Worm (Caenorhabditis elegans) whole organism, mixed stage, embryonic: Measurements from ENCODE around the gene mrpl-49.

Experiments
- M03D4.4 ChIP-seq: sonication (generic microtip); optimal IDR thresholded peaks from 2 replicates; lab custom pipeline; 2017; ENCODE audit warnings: mild to moderate bottlenecking, missing genetic modification characterization, missing compliant biosample characterization
- bed-3 ChIP-seq: fragments of 200-800 bp; sonication (Bioruptor generic); optimal IDR thresholded peaks from 3 replicates; lab custom pipeline; 2018; ENCODE audit warnings: mild to moderate bottlenecking, missing genetic modification characterization, moderate library complexity, missing compliant biosample characterization
- blmp-1 ChIP-seq: fragments of 150-350 bp; optimal IDR thresholded peaks from 2 replicates; lab custom pipeline; 2014; ENCODE audit warnings: missing biosample characterization, missing genetic modification characterization
- ceh-39 ChIP-seq: fragments of 150-350 bp; optimal IDR thresholded peaks from 2 replicates; lab custom pipeline; 2014; ENCODE audit warnings: missing biosample characterization, missing genetic modification characterization
- ceh-43 ChIP-seq: fragments of 200-800 bp; sonication (Bioruptor generic); optimal IDR thresholded peaks from 2 replicates; lab custom pipeline; 2018; ENCODE audit warnings: mild to moderate bottlenecking, missing genetic modification characterization, moderate library complexity, missing compliant biosample characterization
- ceh-83 ChIP-seq: fragments of 200-800 bp; sonication (Bioruptor generic); optimal IDR thresholded peaks from 2 replicates; lab custom pipeline; 2018; ENCODE audit warnings: mild to moderate bottlenecking, missing genetic modification characterization, missing compliant biosample characterization
- ces-1 ChIP-seq: fragments of 150-350 bp; optimal IDR thresholded peaks from 2 replicates; lab custom pipeline; 2014; ENCODE audit warnings: missing biosample characterization, missing genetic modification reagents, missing genetic modification characterization
- cnd-1 ChIP-seq: fragments of 200-800 bp; sonication (Bioruptor generic); optimal IDR thresholded peaks from 2 replicates; lab custom pipeline; 2018; ENCODE audit warnings: mild to moderate bottlenecking, missing genetic modification characterization, missing compliant biosample characterization
- elt-1 ChIP-seq: sonication (generic microtip); optimal IDR thresholded peaks from 2 replicates; lab custom pipeline; 2017; ENCODE audit warnings: missing genetic modification characterization, mild to moderate bottlenecking, missing compliant biosample characterization, antibody characterized with exemption, moderate library complexity, borderline replicate concordance; ENCODE audit not compliant: insufficient read depth
- elt-3 ChIP-seq: fragments of 150-350 bp; optimal IDR thresholded peaks from 2 replicates; lab custom pipeline; 2014; ENCODE audit warnings: missing biosample characterization, missing genetic modification characterization
- flh-1 ChIP-seq: fragments of 200-800 bp; sonication (Bioruptor generic); optimal IDR thresholded peaks from 2 replicates; lab custom pipeline; 2018; ENCODE audit warnings: mild to moderate bottlenecking, missing genetic modification characterization, moderate library complexity, missing compliant biosample characterization
- ham-2 ChIP-seq: fragments of 200-800 bp; sonication (Bioruptor generic); optimal IDR thresholded peaks from 2 replicates; lab custom pipeline; 2018; ENCODE audit warnings: mild to moderate bottlenecking, missing genetic modification characterization, missing compliant biosample characterization
- hlh-1 ChIP-seq: fragments of 150-350 bp; optimal IDR thresholded peaks from 2 replicates; lab custom pipeline; 2014; ENCODE audit warnings: missing biosample characterization, missing genetic modification reagents, missing genetic modification characterization
- lin-13 ChIP-seq: fragments of 150-350 bp; optimal IDR thresholded peaks from 2 replicates; lab custom pipeline; 2014; ENCODE audit warnings: missing biosample characterization, missing genetic modification characterization
- lin-32 ChIP-seq: fragments of 200-800 bp; sonication (Bioruptor generic); optimal IDR thresholded peaks from 2 replicates; lab custom pipeline; 2018; ENCODE audit warnings: mild to moderate bottlenecking, missing genetic modification characterization, missing compliant biosample characterization
- lsy-2 ChIP-seq: fragments of 150-350 bp; optimal IDR thresholded peaks from 2 replicates; lab custom pipeline; 2014; ENCODE audit warnings: missing biosample characterization, missing genetic modification characterization
- mab-5 ChIP-seq: fragments of 150-350 bp; optimal IDR thresholded peaks from 2 replicates; lab custom pipeline; 2014; ENCODE audit warnings: missing biosample characterization, missing genetic modification characterization
- mep-1 ChIP-seq: fragments of 150-350 bp; optimal IDR thresholded peaks from 2 replicates; lab custom pipeline; 2017; ENCODE audit warnings: missing biosample characterization, missing genetic modification reagents, missing genetic modification characterization, inconsistent platforms
- mls-2 ChIP-seq: sonication (generic microtip); optimal IDR thresholded peaks from 2 replicates; lab custom pipeline; 2016; ENCODE audit warnings: mild to moderate bottlenecking, missing genetic modification characterization, moderate library complexity, missing compliant biosample characterization
- nhr-12 ChIP-seq: fragments of 150-350 bp; optimal IDR thresholded peaks from 2 replicates; lab custom pipeline; 2014; ENCODE audit warnings: missing biosample characterization, missing genetic modification characterization
- nhr-237 ChIP-seq: fragments of 150-350 bp; optimal IDR thresholded peaks from 2 replicates; lab custom pipeline; 2014; ENCODE audit warnings: missing biosample characterization, missing genetic modification characterization
- nhr-28 ChIP-seq: fragments of 150-350 bp; optimal IDR thresholded peaks from 2 replicates; lab custom pipeline; 2014; ENCODE audit warnings: missing biosample characterization, missing genetic modification characterization
- nhr-76 ChIP-seq: sonication (generic microtip); optimal IDR thresholded peaks from 2 replicates; lab custom pipeline; 2017; ENCODE audit warnings: missing biosample characterization, missing genetic modification characterization
- pha-4 ChIP-seq: fragments of 150-350 bp; optimal IDR thresholded peaks from 2 replicates; lab custom pipeline; 2018; ENCODE audit warnings: missing biosample characterization, missing genetic modification reagents, missing genetic modification characterization
- sem-2 ChIP-seq: fragments of 200-800 bp; sonication (Bioruptor generic); optimal IDR thresholded peaks from 2 replicates; lab custom pipeline; 2018; ENCODE audit warnings: mild to moderate bottlenecking, missing genetic modification characterization, missing compliant biosample characterization
- snpc-4 ChIP-seq: fragments of 150-350 bp; optimal IDR thresholded peaks from 2 replicates; lab custom pipeline; 2014; ENCODE audit warnings: missing biosample characterization, missing genetic modification characterization
- sptf-1 ChIP-seq: sonication (generic microtip); optimal IDR thresholded peaks from 2 replicates; lab custom pipeline; 2017; ENCODE audit warnings: mild to moderate bottlenecking, missing genetic modification characterization, moderate library complexity, missing compliant biosample characterization
- tbx-8 ChIP-seq: fragments of 200-800 bp; sonication (Bioruptor generic); optimal IDR thresholded peaks from 2 replicates; lab custom pipeline; 2018; ENCODE audit warnings: mild to moderate bottlenecking, missing genetic modification characterization, moderate library complexity, missing compliant biosample characterization
- unc-120 ChIP-seq: sonication (generic microtip); optimal IDR thresholded peaks from 2 replicates; lab custom pipeline; 2017; ENCODE audit warnings: missing genetic modification characterization, missing compliant biosample characterization; ENCODE audit not compliant: poor library complexity, severe bottlenecking
- unc-39 ChIP-seq: fragments of 150-350 bp; optimal IDR thresholded peaks from 2 replicates; lab custom pipeline; 2014; ENCODE audit warnings: missing biosample characterization, missing genetic modification characterization
- unc-62 ChIP-seq: fragments of 150-350 bp; optimal IDR thresholded peaks from 2 replicates; lab custom pipeline; 2014; ENCODE audit warnings: missing biosample characterization, missing genetic modification reagents, missing genetic modification characterization
- zip-8 ChIP-seq: fragments of 150-350 bp; optimal IDR thresholded peaks from 2 replicates; lab custom pipeline; 2014; ENCODE audit warnings: missing biosample characterization, missing genetic modification characterization
- ztf-11 ChIP-seq: fragments of 150-350 bp; optimal IDR thresholded peaks from 2 replicates; lab custom pipeline; 2014; ENCODE audit warnings: missing biosample characterization, missing genetic modification characterization

The mrpl-49 gene

DNA sequence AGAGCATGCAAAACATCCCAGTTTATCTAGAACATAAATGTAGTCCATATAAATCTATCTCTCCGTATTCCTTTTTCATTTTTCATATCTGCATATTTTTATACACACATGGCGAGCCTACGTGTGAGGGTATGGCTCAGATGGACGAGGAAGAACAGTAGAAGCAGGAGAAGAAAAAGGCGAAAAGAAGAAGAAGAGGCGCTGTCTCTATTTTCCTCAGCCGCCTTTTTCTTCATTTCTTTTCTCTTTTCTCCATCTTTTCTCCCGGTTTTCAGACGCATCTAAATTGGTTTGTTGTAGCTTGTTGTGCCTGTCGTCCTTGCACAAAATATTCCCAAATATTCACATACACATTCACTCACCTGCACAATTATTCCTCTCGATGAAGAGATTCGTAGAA, 32.5 kb upstream of the mrpl-49 start, which contains the start of gene K10C8.4:
TSS of gene K10C8.4 (plus strand) at position 301 of the 400 bp plus-strand sequence.
- TF ChIP-seq mab-5: no peak
- no peak for TF ChIP-seq lin-13 (tag; lab: Kevin White, UChicago)
- TF ChIP-seq M03D4.4 (tag; lab: Kevin White, UChicago): no peak
- no peak for TF ChIP-seq elt-3 (tag; lab: Kevin White, UChicago)
- no peak for TF ChIP-seq lin-32 (GFP tag; lab: Kevin White, UChicago)
- TF ChIP-seq unc-120: no peak
- no peak for TF ChIP-seq ceh-39 (tag; lab: Kevin White, UChicago)

DNA sequence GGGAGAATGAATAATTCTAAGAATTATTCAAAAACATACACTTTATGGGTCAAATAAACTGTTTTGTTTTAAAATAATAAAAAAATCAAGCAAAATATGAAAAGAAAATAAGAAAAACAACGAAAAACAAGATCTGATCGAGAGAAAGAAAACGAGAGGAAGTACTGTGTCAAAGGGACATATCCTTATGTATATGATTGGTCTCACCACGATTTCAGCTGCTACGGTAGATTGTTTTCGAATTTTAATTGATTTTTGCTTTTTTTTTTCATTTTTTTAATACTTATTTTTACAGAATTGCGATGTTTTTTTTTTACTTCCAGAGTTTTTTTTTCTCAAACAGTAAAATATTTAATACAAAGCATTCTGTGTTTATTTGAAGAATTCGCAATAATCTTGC, 31.6 kb upstream of the mrpl-49 start:
- TF ChIP-seq lin-13 (tag; lab: Kevin White, UChicago) (no peak), ceh-43 (GFP tag; lab: Kevin White, UChicago) (no peak), nhr-76 (tag; lab: Kevin White, UChicago) (no peak), ztf-11 (no peak), pha-4 (tag; lab: Kevin White, UChicago) (no peak), mls-2 (tag; lab: Kevin White, UChicago) (no peak), ham-2 (GFP tag; lab: Kevin White, UChicago) (no peak), mep-1 (no peak), flh-1 (GFP tag; lab: Kevin White, UChicago) (no peak), nhr-12 (tag; lab: Kevin White, UChicago) (no peak), nhr-28 (tag; lab: Kevin White, UChicago) (no peak), bed-3 (GFP tag; lab: Kevin White, UChicago) (no peak), lsy-2 (tag; lab: Kevin White, UChicago) (no peak), blmp-1 (no peak), ceh-83 (no peak), ces-1 (GFP tag; lab: Kevin White, UChicago) (no peak), nhr-237 (tag; lab: Kevin White, UChicago) (no peak), M03D4.4 (tag; lab: Kevin White, UChicago) (no peak), unc-62 (no peak), sem-2 (GFP tag; lab: Kevin White, UChicago) (no peak)

DNA sequence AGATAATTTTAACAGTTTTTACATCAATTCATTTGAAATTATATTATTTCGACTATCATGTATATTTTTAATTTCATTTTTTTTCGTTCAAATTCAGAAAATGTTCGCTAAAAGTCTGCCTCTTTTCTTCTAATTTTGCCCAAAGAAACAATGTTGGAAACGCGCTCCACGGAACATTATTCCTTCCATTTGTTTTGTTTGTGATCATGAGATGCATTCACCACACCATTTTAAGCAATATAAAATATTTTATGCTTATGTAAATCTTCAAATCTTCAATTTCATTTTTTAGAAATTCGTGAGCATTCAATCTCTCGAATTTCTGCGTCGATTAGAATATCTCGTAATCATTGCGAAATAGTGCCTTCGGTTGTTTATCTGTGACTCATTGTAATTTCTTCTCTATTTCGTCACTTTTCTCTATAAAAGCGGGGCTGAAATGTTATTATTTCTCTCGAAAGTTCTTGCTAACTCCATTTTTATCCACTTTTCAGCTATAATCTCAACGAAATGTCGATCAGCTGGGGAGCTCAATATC, 31.0 kb upstream of the mrpl-49 start, which contains the start of gene istr-1:
TSS of gene istr-1 (plus strand) at position 495 of the 538 bp plus-strand sequence.
- TF ChIP-seq unc-120: peak; percentile 73
- TF ChIP-seq M03D4.4 (tag; lab: Kevin White, UChicago): no peak

DNA sequence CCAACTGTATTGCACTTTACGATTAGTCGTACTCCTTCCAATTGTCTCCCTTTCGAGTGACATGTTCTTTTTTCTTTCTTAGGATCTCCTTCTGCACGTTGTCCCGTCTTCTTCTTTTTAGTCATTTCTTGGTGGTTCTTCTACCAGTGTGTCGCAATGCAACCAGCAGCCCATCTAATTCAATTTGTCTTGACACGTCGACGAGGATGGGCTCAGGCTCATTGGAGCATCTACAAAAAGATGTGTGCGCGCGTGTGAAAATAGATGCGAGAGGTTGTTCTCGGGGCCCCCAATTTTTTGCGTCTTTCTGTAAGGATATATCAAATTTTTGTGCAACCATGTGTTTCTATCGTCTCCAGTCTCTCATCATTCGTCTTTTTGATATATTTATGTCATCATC, 26.8 kb upstream of the mrpl-49 start:
- TF ChIP-seq unc-39: no peak
- no peak for TF ChIP-seq elt-1 (tag; lab: Kevin White, UChicago)
- TF ChIP-seq tbx-8 (GFP tag; lab: Kevin White, UChicago): no peak
- peak; percentile 63 for TF ChIP-seq ces-1 (GFP tag; lab: Kevin White, UChicago)
- TF ChIP-seq snpc-4: no peak

DNA sequence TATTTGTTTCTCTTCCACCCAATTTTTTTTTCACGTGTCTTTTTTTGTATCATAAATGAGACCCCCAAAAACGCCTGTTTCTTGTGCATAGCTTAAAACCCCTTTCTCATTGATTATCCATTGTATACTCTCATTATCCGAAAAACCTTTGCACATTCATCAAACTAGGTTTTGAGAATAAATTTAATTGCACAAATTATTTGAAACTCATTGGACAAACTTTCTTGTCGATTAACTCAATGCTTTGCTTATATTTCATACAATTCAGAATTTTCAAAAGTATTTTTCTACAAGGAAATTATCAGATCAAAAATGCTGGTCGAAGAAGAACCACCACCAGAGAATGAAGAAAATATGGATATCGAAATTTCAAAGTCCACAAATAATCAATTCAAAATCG, 24.4 kb upstream of the mrpl-49 start, which contains the start of gene R11D1.1:
TSS of gene R11D1.1 (plus strand) at position 301 of the 400 bp plus-strand sequence.
- TF ChIP-seq M03D4.4 (tag; lab: Kevin White, UChicago) (no peak), blmp-1 (no peak), cnd-1 (tag; lab: Kevin White, UChicago) (no peak), hlh-1 (tag; lab: Kevin White, UChicago) (no peak), nhr-12 (tag; lab: Kevin White, UChicago) (no peak), unc-62 (no peak), tbx-8 (GFP tag; lab: Kevin White, UChicago) (no peak)

DNA sequence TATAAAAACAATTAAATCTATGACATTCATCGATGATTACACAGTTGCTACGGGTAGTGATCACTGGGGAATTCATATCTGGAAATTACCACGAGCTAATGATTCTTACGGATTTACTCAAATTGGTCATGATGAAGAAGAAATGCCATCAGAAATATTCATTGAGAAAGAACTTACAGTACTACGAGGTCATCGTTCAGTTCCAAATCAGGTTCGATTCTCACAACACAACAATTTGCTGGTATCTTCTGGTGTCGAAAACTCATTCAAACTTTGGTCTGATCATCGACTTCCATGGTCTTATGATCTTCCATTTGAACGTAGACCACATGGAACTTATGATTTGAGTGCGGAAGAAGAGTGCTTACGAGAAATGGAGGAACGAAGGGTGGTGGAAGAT, 21.9 kb upstream of the mrpl-49 start:
- TF ChIP-seq blmp-1 (no peak), ceh-83 (no peak), unc-62 (no peak), cnd-1 (tag; lab: Kevin White, UChicago) (no peak), sem-2 (GFP tag; lab: Kevin White, UChicago) (no peak), pha-4 (tag; lab: Kevin White, UChicago) (no peak), unc-120 (no peak), mls-2 (tag; lab: Kevin White, UChicago) (no peak), ces-1 (GFP tag; lab: Kevin White, UChicago) (no peak), ceh-43 (GFP tag; lab: Kevin White, UChicago) (no peak), sptf-1 (no peak), elt-3 (tag; lab: Kevin White, UChicago) (no peak), lsy-2 (tag; lab: Kevin White, UChicago) (no peak), zip-8 (tag; lab: Kevin White, UChicago) (no peak)
